Worm (Caenorhabditis elegans) whole organism, L2 larva: Measurements from ENCODE around the gene sor-1.
A peak's percentile ranks its signal among the peaks of the same experiment; 100 is the strongest.

Experiments
- lsy-2 ChIP-seq, 2 experiments: fragments of 150-350 bp in 1 of 2; sonication (generic microtip) in 1 of 2; optimal IDR thresholded peaks; 2 replicates each; lab custom pipeline; 2014 to 2017; ENCODE audit warnings: missing biosample characterization in 2 of 2, missing genetic modification characterization in 2 of 2
- nhr-11 ChIP-seq: fragments of 150-350 bp; optimal IDR thresholded peaks from 2 replicates; lab custom pipeline; 2014; ENCODE audit warnings: missing biosample characterization, missing genetic modification characterization
- nhr-12 ChIP-seq: fragments of 150-350 bp; optimal IDR thresholded peaks from 2 replicates; lab custom pipeline; 2014; ENCODE audit warnings: missing biosample characterization, missing genetic modification characterization
- nhr-77 ChIP-seq: fragments of 150-350 bp; optimal IDR thresholded peaks from 2 replicates; lab custom pipeline; 2014; ENCODE audit warnings: missing biosample characterization, missing genetic modification characterization
- unc-55 ChIP-seq: fragments of 150-350 bp; sonication (generic microtip); optimal IDR thresholded peaks from 3 replicates; lab custom pipeline; 2014; ENCODE audit warnings: missing biosample characterization, missing genetic modification reagents, missing genetic modification characterization

DNA sequence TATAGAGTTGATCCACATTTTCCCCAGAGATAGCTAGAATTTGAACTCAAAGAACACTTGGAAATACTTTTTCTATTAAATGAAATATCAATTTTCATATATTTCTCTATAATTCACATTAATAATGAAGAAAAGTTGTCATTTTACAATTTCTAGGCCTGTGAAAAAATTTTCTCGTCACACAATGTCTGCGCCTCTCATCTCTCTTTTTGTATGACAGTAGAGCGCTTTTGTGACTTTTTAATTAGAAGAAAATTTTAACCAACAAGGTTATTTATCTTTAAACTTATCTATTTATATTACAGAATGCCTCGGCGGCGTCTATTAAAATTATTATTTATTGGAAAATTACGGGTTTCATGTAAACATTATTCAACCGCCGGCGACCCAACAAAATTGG is 11.1 kb downstream of the sor-1 start, which contains the start of gene ZK1236.1:
- TF ChIP-seq lsy-2 (tag; optimal IDR thresholded peaks at IDR 0.05; lab: Kevin White, UChicago), result peak in 1 of 2 experiments; percentile 18
- no peak for TF ChIP-seq nhr-12 (tag; lab: Kevin White, UChicago)
- peak; percentile 30 for TF ChIP-seq unc-55 (GFP tag; lab: Kevin White, UChicago)
- no peak for TF ChIP-seq nhr-11 (tag; lab: Kevin White, UChicago)
- no peak for TF ChIP-seq nhr-77 (tag; lab: Kevin White, UChicago)
